Fruit fly (Drosophila melanogaster) whole organism, wandering third instar larva: ENCODE measurements around the gene Coq3.

Experiments
- Hr83 ChIP-seq: fragments of 200-300 bp; sonication (Bioruptor generic); optimal IDR thresholded peaks from 2 replicates; lab custom pipeline; 2016; ENCODE audit warnings: missing biosample characterization, mild to moderate bottlenecking, missing genetic modification characterization, moderate library complexity; ENCODE audit not compliant: poor library complexity, severe bottlenecking
- dl ChIP-seq, 2 experiments: fragments of 175-275, 200-275 bp in 1 of 2; fragments of 200-275 bp in 1 of 2; sonication (Bioruptor generic); optimal IDR thresholded peaks; lab custom pipeline; 2018; ENCODE audit warnings: mild to moderate bottlenecking in 2 of 2, missing biosample characterization in 2 of 2, missing genetic modification characterization in 2 of 2, moderate library complexity in 2 of 2; ENCODE audit not compliant: partially characterized antibody in 2 of 2, insufficient read depth in 1 of 2
- lola ChIP-seq: fragments of >200 bp; optimal IDR thresholded peaks from 2 replicates; lab custom pipeline; 2017; ENCODE audit warnings: missing biosample characterization, missing genetic modification characterization
- pan ChIP-seq: fragments of >200 bp; optimal IDR thresholded peaks from 2 replicates; lab custom pipeline; 2017
- sage ChIP-seq: fragments of 200-800 bp; sonication (Bioruptor generic); optimal IDR thresholded peaks from 2 replicates; lab custom pipeline; 2016; ENCODE audit warnings: missing biosample characterization, mild to moderate bottlenecking, missing genetic modification characterization
- tai ChIP-seq: sonication (Bioruptor generic); optimal IDR thresholded peaks from 2 replicates; lab custom pipeline; 2016; ENCODE audit warnings: missing biosample characterization, missing genetic modification characterization

DNA sequence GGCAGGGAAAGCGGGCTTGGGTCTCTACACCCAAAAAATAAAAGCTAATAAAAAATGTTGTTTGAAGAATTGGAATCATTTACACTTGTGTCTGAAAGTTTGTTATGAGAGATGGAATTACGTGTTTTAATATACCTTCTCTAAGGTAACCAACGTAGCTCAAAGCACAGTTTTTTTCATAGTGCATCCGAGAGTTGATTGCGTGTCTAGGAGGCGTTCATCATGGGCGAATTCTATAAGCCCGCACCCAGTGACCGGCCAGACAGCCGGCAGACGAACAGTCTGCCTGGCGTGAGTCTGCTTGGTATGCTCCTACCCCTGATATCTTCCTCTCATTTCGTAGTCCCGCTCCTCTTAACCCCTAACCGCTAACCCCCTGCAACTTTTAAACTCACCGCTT lies 29.3 kb upstream of the Coq3 start:
- TF ChIP-seq lola (GFP tag; lab: Kevin White, UChicago) (no peak), sage (GFP tag; lab: Kevin White, UChicago) (no peak), dl (GFP tag; optimal IDR thresholded peaks at IDR 0.05; lab: Kevin White, UChicago; ENCODE audit: insufficient read depth in 1 of 2, partially characterized antibody in 2 of 2) (no peak), tai (GFP tag; lab: Kevin White, UChicago) (no peak), pan (lab: Kevin White, UChicago) (no peak), Hr83 (GFP tag; lab: Kevin White, UChicago) (no peak)
